Worm (Caenorhabditis elegans) whole organism, midembryonic: ENCODE results near the gene aptf-4.

Experiments used
- T22C8.4 ChIP-seq: fragments of 200-800 bp; sonication (Bioruptor generic); IDR thresholded peaks from 2 replicates; pipeline ENCODE4 v1.3.6; 2022; ENCODE audit warnings: missing genetic modification characterization, missing compliant biosample characterization
- cog-1 ChIP-seq: sonication (generic microtip); optimal IDR thresholded peaks from 2 replicates; lab custom pipeline; 2016; ENCODE audit warnings: missing genetic modification characterization, missing compliant biosample characterization
- flt-1 ChIP-seq: fragments of 200-800 bp; sonication (Bioruptor generic); IDR thresholded peaks from 2 replicates; pipeline ENCODE4 v1.3.6; 2022; ENCODE audit warnings: missing genetic modification characterization, missing compliant biosample characterization
- klf-2 ChIP-seq: fragments of 200-800 bp; sonication (Bioruptor generic); conservative IDR thresholded peaks from 2 replicates; pipeline ENCODE4 v1.3.6; 2022; ENCODE audit warnings: missing genetic modification reagents, missing genetic modification characterization, missing compliant biosample characterization
- med-1 ChIP-seq: sonication (generic microtip); optimal IDR thresholded peaks from 2 replicates; lab custom pipeline; 2017; ENCODE audit warnings: missing genetic modification characterization, mild to moderate bottlenecking, missing compliant biosample characterization, antibody characterized with exemption, missing genetic modification reagents; ENCODE audit not compliant: insufficient read depth
- ref-1 ChIP-seq: fragments of 200-800 bp; sonication (Bioruptor generic); conservative IDR thresholded peaks from 2 replicates; pipeline ENCODE4 v1.3.6; 2022; ENCODE audit warnings: missing genetic modification reagents, missing genetic modification characterization, missing compliant biosample characterization
- tab-1 ChIP-seq: fragments of 200-800 bp; sonication (Bioruptor generic); IDR thresholded peaks from 2 replicates; pipeline ENCODE4 v1.3.6; 2022; ENCODE audit warnings: missing genetic modification characterization, missing compliant biosample characterization
- ztf-23 ChIP-seq: fragments of 200-800 bp; sonication (Bioruptor generic); IDR thresholded peaks from 2 replicates; pipeline ENCODE4 v1.3.6; 2022; ENCODE audit warnings: missing genetic modification reagents, missing genetic modification characterization, missing compliant biosample characterization
- ztf-29 ChIP-seq: fragments of 200-800 bp; sonication (Bioruptor generic); IDR thresholded peaks from 2 replicates; pipeline ENCODE4 v1.3.6; 2022; ENCODE audit warnings: missing genetic modification reagents, missing genetic modification characterization, missing compliant biosample characterization

- TF ChIP-seq tab-1 (GFP tag; lab: Robert Waterston, UW) (no peak), T22C8.4 (no peak), klf-2 (GFP tag; lab: Robert Waterston, UW) (no peak), ref-1 (no peak), ztf-29 (GFP tag; lab: Robert Waterston, UW) (no peak), cog-1 (no peak), ztf-23 (GFP tag; lab: Robert Waterston, UW) (no peak), med-1 (no peak), flt-1 (GFP tag; lab: Robert Waterston, UW) (no peak)
Observed at ce11 chrII:8610085-8610484, 19.3 kb downstream of the aptf-4 start, which contains the start of gene F28C6.9.
